Worm (Caenorhabditis elegans) whole organism, young adult: ENCODE data around the gene lhfp-4.

Experiments used
- hrde-1 ChIP-seq: sonication (generic microtip); optimal IDR thresholded peaks from 2 replicates; lab custom pipeline; 2016; ENCODE audit warnings: missing genetic modification characterization, mild to moderate bottlenecking, missing compliant biosample characterization, moderate library complexity, missing genotype, missing genetic modification reagents, borderline replicate concordance
- madf-3 ChIP-seq: fragments of 200-800 bp; sonication (Bioruptor generic); IDR thresholded peaks from 2 replicates; pipeline ENCODE4 v1.3.6; 2022; ENCODE audit warnings: missing genetic modification reagents, missing genetic modification characterization, missing compliant biosample characterization
- tbp1 ChIP-seq: fragments of 200-800 bp; sonication (Bioruptor generic); optimal IDR thresholded peaks from 2 replicates; lab custom pipeline; 2018; ENCODE audit warnings: mild to moderate bottlenecking, missing genetic modification characterization, missing compliant biosample characterization

DNA sequence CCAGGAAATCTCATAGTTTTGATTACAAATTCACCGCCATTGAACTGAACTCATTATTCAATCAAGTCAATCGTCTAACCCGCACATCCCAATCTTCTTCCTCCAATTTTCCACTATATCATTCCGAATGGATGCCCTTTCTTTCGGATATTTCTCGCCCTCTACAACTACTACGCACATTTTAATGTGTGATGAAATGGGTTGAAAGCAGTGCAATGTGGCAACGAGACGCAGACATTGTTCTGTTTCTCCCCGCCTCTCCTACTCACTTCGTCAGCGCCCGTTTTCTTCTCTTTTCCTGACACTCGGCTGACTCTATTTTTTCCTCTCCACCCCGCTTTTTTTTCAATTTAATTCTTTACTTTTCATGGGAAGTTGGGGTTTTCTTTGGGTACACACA, 6.8 kb upstream of the lhfp-4 start:
- no peak for TF ChIP-seq madf-3 (GFP tag; lab: Robert Waterston, UW)
- no peak for TF ChIP-seq tbp1 (GFP tag; lab: Kevin White, UChicago)
- no peak for TF ChIP-seq hrde-1 (tag; lab: Kevin White, UChicago)
